Fruit fly (Drosophila melanogaster): ENCODE data around the gene CG14711.

The CG14711 gene

DNA sequence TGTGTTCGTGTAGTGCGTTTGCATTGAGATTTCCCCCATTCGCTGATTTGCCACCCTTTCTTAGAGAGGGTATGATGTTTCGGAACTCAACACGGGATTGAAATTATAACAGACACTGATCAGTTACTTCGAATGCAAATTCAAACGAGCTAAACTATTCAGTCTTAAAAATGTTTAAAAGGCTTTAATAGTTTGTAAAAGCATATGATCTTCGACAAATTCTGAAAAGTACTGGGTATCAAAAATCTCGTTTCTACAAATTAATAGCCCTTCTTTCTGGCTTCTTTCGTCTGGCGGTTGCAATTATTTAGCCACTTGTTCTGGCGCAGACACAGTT, 40.9 kb upstream of the CG14711 start (continued):
- TF ChIP-seq CkIIα-i1 (GFP tag; IDR thresholded peaks at IDR 0.05) (no peak), Sry-δ (GFP tag; optimal IDR thresholded peaks at IDR 0.05) (no peak), CG4328 (GFP tag; optimal IDR thresholded peaks at IDR 0.05) (no peak), dati (GFP tag; IDR thresholded peaks at IDR 0.05) (peak; percentile 73), Sin3A (optimal IDR thresholded peaks at IDR 0.05) (no peak), Fer3 (tag; optimal IDR thresholded peaks at IDR 0.05) (peak; percentile 60), CG16813 (GFP tag; IDR thresholded peaks at IDR 0.05; ENCODE audit: partially characterized antibody) (no peak), Awh (GFP tag; IDR thresholded peaks at IDR 0.05) (peak; percentile 89), tx (GFP tag; optimal IDR thresholded peaks at IDR 0.05) (peak; percentile 9), CG31441 (GFP tag; IDR thresholded peaks at IDR 0.05) (no peak), grn (GFP tag; optimal IDR thresholded peaks at IDR 0.05) (no peak), H2.0 (GFP tag; IDR thresholded peaks at IDR 0.05) (peak; percentile 65), CG14050 (GFP tag; IDR thresholded peaks at IDR 0.05) (peak; percentile 78), Taf1 (GFP tag; IDR thresholded peaks at IDR 0.05) (no peak), CG6791 (GFP tag; IDR thresholded peaks at IDR 0.05; ENCODE audit: partially characterized antibody) (no peak), nom (GFP tag; optimal IDR thresholded peaks at IDR 0.05) (peak; percentile 38), Chrac-16 (GFP tag; optimal IDR thresholded peaks at IDR 0.05) (peak; percentile 32), CG12659 (GFP tag; optimal IDR thresholded peaks at IDR 0.05) (peak; percentile 39), CG9932 (GFP tag; IDR thresholded peaks at IDR 0.05) (no peak), grau (tag; optimal IDR thresholded peaks at IDR 0.05) (peak; percentile 68), CG18262 (tag; optimal IDR thresholded peaks at IDR 0.05) (peak; percentile 66), Nf-YA (GFP tag; IDR thresholded peaks at IDR 0.05) (peak; percentile 64; the same call in 1 of the 2 replicates), Ada2b (GFP tag; IDR thresholded peaks at IDR 0.05) (peak; percentile 69), ro (GFP tag; IDR thresholded peaks at IDR 0.05) (peak; percentile 58; the same call in 1 of the 2 replicates), Stat92E (GFP tag; optimal IDR thresholded peaks at IDR 0.05) (no peak), br (optimal IDR thresholded peaks at IDR 0.05) (no peak), knrl (GFP tag; IDR thresholded peaks at IDR 0.05; ENCODE audit: partially characterized antibody) (no peak), CG12299 (tag; optimal IDR thresholded peaks at IDR 0.05) (no peak), Hmr (GFP tag; optimal IDR thresholded peaks at IDR 0.05) (no peak), gt (GFP tag; IDR thresholded peaks at IDR 0.05) (peak; percentile 41; the same call in 1 of the 2 replicates), gsb (GFP tag; IDR thresholded peaks at IDR 0.05) (no peak), chif (GFP tag; optimal IDR thresholded peaks at IDR 0.05) (peak; percentile 51 to 59), Spps (tag; optimal IDR thresholded peaks at IDR 0.05) (peak; percentile 8), Lim3 (GFP tag; IDR thresholded peaks at IDR 0.05) (no peak), trh (GFP tag; optimal IDR thresholded peaks at IDR 0.05) (no peak), ftz-f1 (GFP tag; optimal IDR thresholded peaks at IDR 0.05) (no peak), chinmo (GFP tag; IDR thresholded peaks at IDR 0.05; ENCODE audit: partially characterized antibody) (no peak), CG8924 (tag; optimal IDR thresholded peaks at IDR 0.05) (peak; percentile 55), kay (GFP tag; optimal IDR thresholded peaks at IDR 0.05) (no peak), CG4282 (GFP tag; optimal IDR thresholded peaks at IDR 0.05) (no peak), CG31365 (tag; optimal IDR thresholded peaks at IDR 0.05) (peak; percentile 14), CG30403 (GFP tag; optimal IDR thresholded peaks at IDR 0.05) (peak; percentile 74), inv (GFP tag; IDR thresholded peaks at IDR 0.05; ENCODE audit: partially characterized antibody) (no peak), CG1024 (GFP tag; IDR thresholded peaks at IDR 0.05) (peak; percentile 71), CG32532 (GFP tag; IDR thresholded peaks at IDR 0.05) (peak; percentile 62), HmgD (GFP tag; optimal IDR thresholded peaks at IDR 0.05) (no peak), CG6175 (GFP tag; IDR thresholded peaks at IDR 0.05) (no peak), CrebB (tag; optimal IDR thresholded peaks at IDR 0.05) (no peak), kah (GFP tag; optimal IDR thresholded peaks at IDR 0.05) (peak; percentile 47), CG6854 (GFP tag; optimal IDR thresholded peaks at IDR 0.05) (peak; percentile 27), gcm (GFP tag; optimal IDR thresholded peaks at IDR 0.05) (peak; percentile 48), gce (GFP tag; IDR thresholded peaks at IDR 0.05) (peak; percentile 66; the same call in 1 of the 3 replicates), CG13894 (tag; optimal IDR thresholded peaks at IDR 0.05) (no peak)

Data from whole organism, embryonic.